Worm (Caenorhabditis elegans) whole organism, L4 larva: ENCODE results near the gene hil-7.

Source experiments
- D1046.2 ChIP-seq: fragments of 200-800 bp; sonication (Bioruptor generic); IDR thresholded peaks from 2 replicates; pipeline ENCODE4 v1.3.6; 2022; ENCODE audit warnings: missing genetic modification characterization, missing compliant biosample characterization
- F37D6.2 ChIP-seq: sonication (generic microtip); optimal IDR thresholded peaks from 2 replicates; lab custom pipeline; 2016; ENCODE audit warnings: mild to moderate bottlenecking, missing genetic modification characterization, missing compliant biosample characterization
- R02D3.7 ChIP-seq: fragments of 150-350 bp; sonication (generic microtip); optimal IDR thresholded peaks from 3 replicates; lab custom pipeline; 2014; ENCODE audit warnings: missing biosample characterization, missing genetic modification characterization
- T26A8.4 ChIP-seq: fragments of 200-800 bp; sonication (Bioruptor generic); IDR thresholded peaks from 2 replicates; pipeline ENCODE4 v1.3.6; 2022; ENCODE audit warnings: missing genetic modification characterization, missing compliant biosample characterization
- Y105C5A.15 ChIP-seq: fragments of 200-800 bp; sonication (Bioruptor generic); IDR thresholded peaks from 2 replicates; pipeline ENCODE4 v1.3.6; 2022; ENCODE audit warnings: missing genetic modification characterization, missing compliant biosample characterization
- Y48G9A.11 ChIP-seq: fragments of 200-800 bp; sonication (Bioruptor generic); IDR thresholded peaks from 2 replicates; pipeline ENCODE4 v1.3.6; 2022; ENCODE audit warnings: missing genetic modification reagents, missing genetic modification characterization, missing compliant biosample characterization
- aha-1 ChIP-seq: fragments of 150-350 bp; peaks from one replicate; lab custom pipeline; 2014; ENCODE audit warnings: missing biosample characterization, missing genetic modification characterization
- ceh-20 ChIP-seq: fragments of 200-800 bp; sonication (Bioruptor generic); IDR thresholded peaks from 2 replicates; pipeline ENCODE4 v1.3.6; 2022; ENCODE audit warnings: missing genetic modification reagents, missing genetic modification characterization, missing compliant biosample characterization
- ceh-28 ChIP-seq: fragments of 150-350 bp; optimal IDR thresholded peaks from 2 replicates; lab custom pipeline; 2014; ENCODE audit warnings: missing biosample characterization, missing genetic modification reagents, missing genetic modification characterization
- ces-1 ChIP-seq: fragments of 150-350 bp; sonication (generic microtip); optimal IDR thresholded peaks from 4 replicates; lab custom pipeline; 2014; ENCODE audit warnings: missing biosample characterization, missing genetic modification reagents, missing genetic modification characterization
- cey-2 ChIP-seq: sonication (generic microtip); optimal IDR thresholded peaks from 3 replicates; lab custom pipeline; 2017; ENCODE audit warnings: missing genetic modification characterization, mild to moderate bottlenecking, missing compliant biosample characterization, antibody characterized with exemption, borderline replicate concordance; ENCODE audit not compliant: insufficient read depth
- daf-12 ChIP-seq: fragments of 150-350 bp; optimal IDR thresholded peaks from 2 replicates; lab custom pipeline; 2014; ENCODE audit warnings: missing biosample characterization, missing genetic modification reagents, missing genetic modification characterization
- daf-19 ChIP-seq: fragments of 200-800 bp; sonication (Bioruptor generic); conservative IDR thresholded peaks from 2 replicates; pipeline ENCODE4 v1.3.6; 2022; ENCODE audit warnings: missing genetic modification characterization, missing compliant biosample characterization
- dve-1 ChIP-seq: sonication (generic microtip); optimal IDR thresholded peaks from 2 replicates; lab custom pipeline; 2017; ENCODE audit warnings: antibody characterized with exemption, mild to moderate bottlenecking, missing genetic modification characterization, missing compliant biosample characterization; ENCODE audit not compliant: insufficient read depth
- egl-27 ChIP-seq: sonication (generic microtip); optimal IDR thresholded peaks from 3 replicates; lab custom pipeline; 2017; ENCODE audit warnings: missing biosample characterization, missing genetic modification reagents, missing genetic modification characterization
- fkh-10 ChIP-seq: fragments of 150-350 bp; optimal IDR thresholded peaks from 2 replicates; lab custom pipeline; 2014; ENCODE audit warnings: missing biosample characterization, missing genetic modification reagents, missing genetic modification characterization
- fos-1 ChIP-seq: fragments of 150-350 bp; optimal IDR thresholded peaks from 2 replicates; lab custom pipeline; 2014; ENCODE audit warnings: missing biosample characterization, missing genetic modification characterization
- gei-8 ChIP-seq: fragments of 200-800 bp; sonication (Bioruptor generic); optimal IDR thresholded peaks from 2 replicates; lab custom pipeline; 2018; ENCODE audit warnings: mild to moderate bottlenecking, missing genetic modification characterization, missing compliant biosample characterization
- hif-1 ChIP-seq, 2 experiments: sonication (generic microtip); optimal IDR thresholded peaks; 2 replicates each; lab custom pipeline; 2016 to 2017; ENCODE audit warnings: missing compliant biosample characterization in 2 of 2, missing genetic modification characterization in 2 of 2, missing genetic modification reagents in 2 of 2, missing genotype in 2 of 2, mild to moderate bottlenecking in 1 of 2
- hlh-11 ChIP-seq: fragments of 200-800 bp; sonication (Bioruptor generic); optimal IDR thresholded peaks from 2 replicates; lab custom pipeline; 2018; ENCODE audit warnings: mild to moderate bottlenecking, missing genetic modification characterization, missing compliant biosample characterization
- hlh-30 ChIP-seq: sonication (generic microtip); optimal IDR thresholded peaks from 2 replicates; lab custom pipeline; 2017; ENCODE audit warnings: antibody characterized with exemption, mild to moderate bottlenecking, missing genetic modification characterization, missing compliant biosample characterization; ENCODE audit not compliant: insufficient read depth
- jun-1 ChIP-seq: fragments of 150-350 bp; optimal IDR thresholded peaks from 2 replicates; lab custom pipeline; 2014; ENCODE audit warnings: missing biosample characterization, missing genetic modification reagents, missing genetic modification characterization
- lin-15B ChIP-seq: fragments of 150-350 bp; sonication (generic microtip); optimal IDR thresholded peaks from 3 replicates; lab custom pipeline; 2014; ENCODE audit warnings: missing biosample characterization, missing genetic modification characterization
- lir-3 ChIP-seq: sonication (generic microtip); optimal IDR thresholded peaks from 2 replicates; lab custom pipeline; 2016; ENCODE audit warnings: mild to moderate bottlenecking, missing genetic modification characterization, missing compliant biosample characterization
- lsy-2 ChIP-seq, 2 experiments: fragments of 150-350 bp in 1 of 2; sonication (generic microtip) in 1 of 2; optimal IDR thresholded peaks; 2 replicates each; lab custom pipeline; 2014 to 2017; ENCODE audit warnings: missing biosample characterization in 2 of 2, missing genetic modification characterization in 2 of 2
- madf-9 ChIP-seq: fragments of 200-800 bp; sonication (Bioruptor generic); conservative IDR thresholded peaks from 2 replicates; pipeline ENCODE4 v1.3.6; 2022; ENCODE audit warnings: missing genetic modification reagents, missing genetic modification characterization, missing compliant biosample characterization
- mep-1 ChIP-seq: fragments of 150-350 bp; sonication (generic microtip); optimal IDR thresholded peaks from 3 replicates; lab custom pipeline; 2014; ENCODE audit warnings: missing biosample characterization, missing genetic modification characterization
- mes-2 ChIP-seq: sonication (generic microtip); optimal IDR thresholded peaks from 2 replicates; lab custom pipeline; 2016; ENCODE audit warnings: missing genotype, mild to moderate bottlenecking, missing genetic modification characterization, missing compliant biosample characterization; ENCODE audit not compliant: poor library complexity, severe bottlenecking
- mxl-2 ChIP-seq: fragments of 200-800 bp; sonication (Bioruptor generic); conservative IDR thresholded peaks from 2 replicates; pipeline ENCODE4 v1.3.6; 2022; ENCODE audit warnings: missing genetic modification reagents, missing genetic modification characterization, missing compliant biosample characterization
- nhr-102 ChIP-seq: sonication (generic microtip); optimal IDR thresholded peaks from 2 replicates; lab custom pipeline; 2016; ENCODE audit warnings: mild to moderate bottlenecking, missing genetic modification characterization, moderate library complexity, missing compliant biosample characterization
- nhr-28 ChIP-seq: fragments of 150-350 bp; optimal IDR thresholded peaks from 2 replicates; lab custom pipeline; 2014; ENCODE audit warnings: missing biosample characterization, missing genetic modification characterization
- nhr-48 ChIP-seq: sonication (generic microtip); optimal IDR thresholded peaks from 2 replicates; lab custom pipeline; 2016; ENCODE audit warnings: mild to moderate bottlenecking, missing genetic modification characterization, missing compliant biosample characterization
- nhr-6 ChIP-seq: fragments of 150-350 bp; optimal IDR thresholded peaks from 2 replicates; lab custom pipeline; 2014; ENCODE audit warnings: missing biosample characterization, missing genetic modification characterization
- nhr-77 ChIP-seq: fragments of 150-350 bp; optimal IDR thresholded peaks from 2 replicates; lab custom pipeline; 2014; ENCODE audit warnings: missing biosample characterization, missing genetic modification characterization
- php-3 ChIP-seq: fragments of 200-800 bp; sonication (Bioruptor generic); IDR thresholded peaks from 2 replicates; pipeline ENCODE4 v1.3.6; 2022; ENCODE audit warnings: missing genetic modification reagents, missing genetic modification characterization, missing compliant biosample characterization
- rbr-2 ChIP-seq: sonication (generic microtip); optimal IDR thresholded peaks from 2 replicates; lab custom pipeline; 2016; ENCODE audit warnings: missing genotype, missing genetic modification characterization, missing compliant biosample characterization
- spr-3 ChIP-seq: fragments of 200-800 bp; sonication (Bioruptor generic); optimal IDR thresholded peaks from 2 replicates; lab custom pipeline; 2018; ENCODE audit warnings: mild to moderate bottlenecking, missing genetic modification characterization, missing compliant biosample characterization
- tra-1 ChIP-seq: fragments of 200-800 bp; sonication (Bioruptor generic); IDR thresholded peaks from 2 replicates; pipeline ENCODE4 v1.3.6; 2022; ENCODE audit warnings: missing genetic modification reagents, missing genetic modification characterization, missing compliant biosample characterization
- unc-62 ChIP-seq, 3 experiments: fragments of 150-350 bp in 1 of 3; sonication (generic microtip); optimal IDR thresholded peaks in 2 of 3; peaks in 1 of 3; 1 replicate in 1 of 3; 2 replicates in 2 of 3; lab custom pipeline; 2014 to 2017; ENCODE audit warnings: missing biosample characterization in 3 of 3, missing genetic modification characterization in 3 of 3, missing genetic modification reagents in 3 of 3, missing genotype in 1 of 3
- vab-7 ChIP-seq: fragments of 200-800 bp; sonication (Bioruptor generic); IDR thresholded peaks from 2 replicates; pipeline ENCODE4 v1.3.6; 2022; ENCODE audit warnings: missing genetic modification reagents, missing genetic modification characterization, missing compliant biosample characterization
- zfp-2 ChIP-seq: sonication (generic microtip); optimal IDR thresholded peaks from 2 replicates; lab custom pipeline; 2016; ENCODE audit warnings: mild to moderate bottlenecking, missing genetic modification characterization, missing compliant biosample characterization
- ztf-11 ChIP-seq: fragments of 150-350 bp; optimal IDR thresholded peaks from 2 replicates; lab custom pipeline; 2014; ENCODE audit warnings: missing biosample characterization, missing genetic modification characterization

The hil-7 gene

DNA sequence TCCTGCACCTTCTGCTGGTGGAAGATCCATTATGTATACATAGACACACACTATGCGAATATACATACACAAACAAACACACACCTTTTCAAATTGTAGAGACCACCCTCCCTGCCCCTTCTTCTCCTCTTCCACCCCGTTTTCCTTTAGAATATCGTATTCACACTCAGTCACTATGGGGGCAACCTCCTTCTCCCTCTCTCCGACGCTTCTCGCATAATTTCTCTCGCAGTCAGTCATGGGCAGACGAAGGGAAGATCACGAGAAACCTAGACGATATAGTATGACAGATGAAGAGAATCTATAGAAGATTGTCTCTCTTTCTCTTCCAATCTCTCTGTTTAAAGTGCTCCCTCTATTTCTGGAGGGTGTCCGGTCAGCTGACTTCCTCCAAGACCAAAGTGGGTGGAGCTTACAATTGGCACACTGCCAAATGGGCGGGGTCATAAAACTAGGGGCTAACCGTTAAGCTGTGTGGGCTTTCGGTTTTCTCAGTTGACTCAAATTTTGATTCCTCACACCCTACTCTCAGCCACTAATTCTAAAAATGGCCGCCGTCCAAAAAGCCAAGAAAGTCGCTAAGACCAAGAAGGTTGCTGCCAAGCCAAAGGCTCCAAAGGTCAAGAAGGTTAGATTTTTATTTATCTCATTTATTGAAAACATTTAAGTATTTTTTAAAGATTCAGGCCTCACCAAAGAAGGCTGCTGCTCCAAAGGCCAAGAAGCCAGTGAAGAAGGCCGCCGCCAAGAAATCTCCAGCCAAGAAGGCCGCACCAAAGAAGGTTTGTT, at the start of gene hil-7:
TSS of gene hil-7 (plus strand) at position 446 of the 789 bp plus-strand sequence.
- TF ChIP-seq fos-1, result no peak
- no peak for TF ChIP-seq zfp-2 (tag; lab: Kevin White, UChicago)
- no peak for TF ChIP-seq cey-2 (tag; lab: Kevin White, UChicago)
- TF ChIP-seq daf-19 (GFP tag; lab: Robert Waterston, UW), result no peak
- no peak for TF ChIP-seq ztf-11 (tag; lab: Kevin White, UChicago)
- TF ChIP-seq vab-7 (GFP tag; lab: Robert Waterston, UW), result no peak
- no peak for TF ChIP-seq R02D3.7 (tag; lab: Kevin White, UChicago)
- TF ChIP-seq D1046.2 (GFP tag; lab: Robert Waterston, UW), result no peak
- no peak for TF ChIP-seq ceh-20 (GFP tag; lab: Robert Waterston, UW)
- TF ChIP-seq ceh-28 (tag; lab: Kevin White, UChicago), result no peak
- TF ChIP-seq rbr-2, result no peak
- TF ChIP-seq tra-1 (GFP tag; lab: Robert Waterston, UW), result no peak
- peak; percentile 35 for TF ChIP-seq dve-1 (tag; lab: Kevin White, UChicago)
- no peak for TF ChIP-seq nhr-6 (tag; lab: Kevin White, UChicago)
- TF ChIP-seq nhr-77 (tag; lab: Kevin White, UChicago), result no peak
- no peak for TF ChIP-seq lir-3 (tag; lab: Kevin White, UChicago)
- no peak for TF ChIP-seq ces-1 (GFP tag; lab: Kevin White, UChicago)
- TF ChIP-seq jun-1, result no peak
- no peak for TF ChIP-seq Y105C5A.15 (GFP tag; lab: Robert Waterston, UW)
- TF ChIP-seq nhr-102 (tag; lab: Kevin White, UChicago), result no peak
- no peak for TF ChIP-seq php-3
- TF ChIP-seq nhr-28 (tag; lab: Kevin White, UChicago), result peak; percentile 3
- TF ChIP-seq mxl-2 (GFP tag; lab: Robert Waterston, UW), result no peak
- TF ChIP-seq egl-27 (tag; lab: Kevin White, UChicago), result no peak
- TF ChIP-seq mes-2 (tag; lab: Kevin White, UChicago), result no peak
- no peak for TF ChIP-seq gei-8 (GFP tag; lab: Kevin White, UChicago)
- no peak for TF ChIP-seq nhr-48 (tag; lab: Kevin White, UChicago)
- TF ChIP-seq aha-1 (tag; lab: Kevin White, UChicago), result peak; percentile 19
- peak; percentile 62 for TF ChIP-seq mep-1
- TF ChIP-seq daf-12, result no peak
- TF ChIP-seq unc-62 (GFP tag; optimal IDR thresholded peaks at IDR 0.05 in 1 of 2; lab: Kevin White, UChicago), result peak in 1 of 2 experiments; percentile 70
- no peak for TF ChIP-seq unc-62 (tag; optimal IDR thresholded peaks at IDR 0.05; lab: Kevin White, UChicago)
- TF ChIP-seq madf-9 (GFP tag; lab: Robert Waterston, UW), result no peak
- no peak for TF ChIP-seq F37D6.2 (tag; lab: Kevin White, UChicago)
- no peak for TF ChIP-seq fkh-10 (GFP tag; lab: Kevin White, UChicago)
- TF ChIP-seq spr-3 (GFP tag; lab: Kevin White, UChicago), result no peak
- no peak for TF ChIP-seq Y48G9A.11 (GFP tag; lab: Robert Waterston, UW)
- TF ChIP-seq hif-1 (tag; optimal IDR thresholded peaks at IDR 0.05; lab: Kevin White, UChicago), result no peak
- peak in 1 of 2 experiments; percentile 35 for TF ChIP-seq lsy-2 (tag; optimal IDR thresholded peaks at IDR 0.05; lab: Kevin White, UChicago)
- peak; percentile 81 for TF ChIP-seq hlh-30 (tag; lab: Kevin White, UChicago)
- peak; percentile 47 for TF ChIP-seq hlh-11 (tag; lab: Kevin White, UChicago)
- no peak for TF ChIP-seq lin-15B (tag; lab: Kevin White, UChicago)
- TF ChIP-seq T26A8.4 (GFP tag; lab: Robert Waterston, UW), result no peak
